Fruit fly (Drosophila melanogaster) whole organism, embryonic: ENCODE measurements around the gene pall.

Experiments
- ATbp ChIP-seq: fragments of 200-800 bp; sonication (Bioruptor generic); optimal IDR thresholded peaks from 2 replicates; lab custom pipeline; 2017; ENCODE audit warnings: missing biosample characterization, mild to moderate bottlenecking, missing genetic modification characterization, missing genetic modification reagents
- Bteb2 ChIP-seq: fragments of 200-800 bp; sonication (Bioruptor generic); optimal IDR thresholded peaks from 2 replicates; lab custom pipeline; 2016; ENCODE audit warnings: missing biosample characterization, missing genetic modification characterization
- CG10979 ChIP-seq: fragments of 200-800 bp; sonication (Bioruptor generic); optimal IDR thresholded peaks from 2 replicates; lab custom pipeline; 2018; ENCODE audit warnings: missing biosample characterization, mild to moderate bottlenecking, missing genetic modification characterization, moderate library complexity
- CG11093 ChIP-seq: fragments of 200-800 bp; sonication (Bioruptor generic); IDR thresholded peaks from 3 replicates; pipeline ENCODE4 v1.3.6; 2022; ENCODE audit warnings: missing biosample characterization, missing genetic modification characterization
- CG12744 ChIP-seq: fragments of 200-800 bp; sonication (Bioruptor generic); optimal IDR thresholded peaks from 2 replicates; lab custom pipeline; 2016; ENCODE audit warnings: missing biosample characterization, missing genetic modification characterization
- CG14050 ChIP-seq: fragments of 200-800 bp; sonication (Bioruptor generic); IDR thresholded peaks from 3 replicates; pipeline ENCODE4 v1.3.6; 2022; ENCODE audit warnings: missing biosample characterization, missing genetic modification characterization
- CG14710 ChIP-seq: fragments of 200-800 bp; sonication (Bioruptor generic); optimal IDR thresholded peaks from 3 replicates; lab custom pipeline; 2019; ENCODE audit warnings: missing biosample characterization, mild to moderate bottlenecking, missing genetic modification characterization, moderate library complexity
- CG14965 ChIP-seq: fragments of 200-800 bp; sonication (Bioruptor generic); optimal IDR thresholded peaks from 2 replicates; lab custom pipeline; 2016; ENCODE audit warnings: missing biosample characterization, missing genetic modification characterization, borderline replicate concordance
- CG17568 ChIP-seq: fragments of 200-800 bp; sonication (Bioruptor generic); optimal IDR thresholded peaks from 2 replicates; lab custom pipeline; 2018; ENCODE audit warnings: missing biosample characterization, mild to moderate bottlenecking, missing genetic modification characterization, moderate library complexity
- CG17612 ChIP-seq: fragments of 200-800 bp; sonication (Bioruptor generic); IDR thresholded peaks from 2 replicates; pipeline ENCODE4 v1.3.6; 2022; ENCODE audit warnings: missing biosample characterization, missing genetic modification characterization
- CG17802 ChIP-seq: fragments of 200-800 bp; sonication (Bioruptor generic); optimal IDR thresholded peaks from 2 replicates; lab custom pipeline; 2018; ENCODE audit warnings: missing biosample characterization, mild to moderate bottlenecking, missing genetic modification characterization, moderate library complexity
- CG17829 ChIP-seq: fragments of 200-800 bp; optimal IDR thresholded peaks from 2 replicates; lab custom pipeline; 2019; ENCODE audit warnings: missing biosample characterization, mild to moderate bottlenecking, missing genetic modification characterization, moderate library complexity
- CG30020 ChIP-seq: fragments of 200-800 bp; optimal IDR thresholded peaks from 2 replicates; lab custom pipeline; 2019; ENCODE audit warnings: missing biosample characterization, mild to moderate bottlenecking, missing genetic modification characterization, moderate library complexity
- CG3163 ChIP-seq: fragments of 200-800 bp; sonication (Bioruptor generic); optimal IDR thresholded peaks from 3 replicates; lab custom pipeline; 2016; ENCODE audit warnings: missing biosample characterization, missing genetic modification characterization
- CG6765 ChIP-seq: fragments of 200-800 bp; sonication (Bioruptor generic); optimal IDR thresholded peaks from 3 replicates; lab custom pipeline; 2017; ENCODE audit warnings: missing biosample characterization, mild to moderate bottlenecking, missing genetic modification characterization
- CG7839 ChIP-seq: fragments of 200-800 bp; sonication (Bioruptor generic); optimal IDR thresholded peaks from 3 replicates; lab custom pipeline; 2018; ENCODE audit warnings: missing biosample characterization, mild to moderate bottlenecking, missing genetic modification characterization, moderate library complexity
- Camta ChIP-seq: fragments of 200-800 bp; sonication (Bioruptor generic); optimal IDR thresholded peaks from 2 replicates; lab custom pipeline; 2016; ENCODE audit warnings: missing biosample characterization, missing genetic modification characterization
- Dbx ChIP-seq: fragments of 200-800 bp; sonication (Bioruptor generic); IDR thresholded peaks from 3 replicates; pipeline ENCODE4 v1.3.6; 2022; ENCODE audit warnings: missing biosample characterization, missing genetic modification characterization
- Dek ChIP-seq: fragments of 200-800 bp; sonication (Bioruptor generic); optimal IDR thresholded peaks from 3 replicates; lab custom pipeline; 2019; ENCODE audit warnings: missing biosample characterization, mild to moderate bottlenecking, missing genetic modification characterization, moderate library complexity
- Dip2 ChIP-seq: fragments of 200-800 bp; sonication (Bioruptor generic); IDR thresholded peaks from 2 replicates; pipeline ENCODE4 v1.3.6; 2022; ENCODE audit warnings: missing biosample characterization, missing genetic modification characterization
- Fer2 ChIP-seq: fragments of 200-800 bp; sonication (Bioruptor generic); optimal IDR thresholded peaks from 2 replicates; lab custom pipeline; 2018; ENCODE audit warnings: missing biosample characterization, mild to moderate bottlenecking, missing genetic modification characterization, moderate library complexity
- HmgD ChIP-seq: fragments of 200-800 bp; sonication (Bioruptor generic); optimal IDR thresholded peaks from 3 replicates; lab custom pipeline; 2016; ENCODE audit warnings: missing biosample characterization, missing genetic modification characterization
- Kr ChIP-seq: fragments of 200-800 bp; sonication (Bioruptor generic); optimal IDR thresholded peaks from 2 replicates; lab custom pipeline; 2017; ENCODE audit warnings: missing biosample characterization, mild to moderate bottlenecking, missing genetic modification characterization
- Neu2 ChIP-seq: fragments of 200-800 bp; sonication (Bioruptor generic); optimal IDR thresholded peaks from 3 replicates; lab custom pipeline; 2016; ENCODE audit warnings: missing biosample characterization, missing genetic modification characterization, borderline replicate concordance
- NfI ChIP-seq: fragments of 200-800 bp; sonication (Bioruptor generic); optimal IDR thresholded peaks from 3 replicates; lab custom pipeline; 2018; ENCODE audit warnings: missing biosample characterization, mild to moderate bottlenecking, missing genetic modification characterization, moderate library complexity
- Rfx ChIP-seq: fragments of 200-800 bp; sonication (Bioruptor generic); IDR thresholded peaks from 2 replicates; pipeline ENCODE4 v1.3.6; 2022; ENCODE audit warnings: missing biosample characterization, missing genetic modification characterization
- Ssrp ChIP-seq: fragments of 200-800 bp; sonication (Bioruptor generic); optimal IDR thresholded peaks from 2 replicates; lab custom pipeline; 2018; ENCODE audit warnings: missing biosample characterization, mild to moderate bottlenecking, missing genetic modification characterization, moderate library complexity
- abd-A ChIP-seq: fragments of 200-800 bp; sonication (Bioruptor generic); optimal IDR thresholded peaks from 3 replicates; lab custom pipeline; 2019; ENCODE audit warnings: missing biosample characterization, mild to moderate bottlenecking, missing genetic modification characterization, moderate library complexity
- cas ChIP-seq: fragments of 200-800 bp; sonication (Bioruptor generic); IDR thresholded peaks from 2 replicates; pipeline ENCODE4 v1.3.6; 2022; ENCODE audit warnings: missing biosample characterization, missing genetic modification characterization
- chn ChIP-seq: fragments of 200-800 bp; sonication (Bioruptor generic); optimal IDR thresholded peaks from 2 replicates; lab custom pipeline; 2016; ENCODE audit warnings: missing biosample characterization, missing genetic modification characterization
- dan ChIP-seq: fragments of 200-800 bp; sonication (Bioruptor generic); IDR thresholded peaks from 2 replicates; pipeline ENCODE4 v1.3.6; 2022; ENCODE audit warnings: missing biosample characterization, missing genetic modification characterization
- disco-r ChIP-seq: fragments of 200-800 bp; sonication (Bioruptor generic); optimal IDR thresholded peaks from 2 replicates; lab custom pipeline; 2016; ENCODE audit warnings: missing biosample characterization, missing genetic modification characterization
- esg ChIP-seq: fragments of 200-800 bp; sonication (Bioruptor generic); conservative IDR thresholded peaks from 2 replicates; pipeline ENCODE4 v1.3.6; 2022; ENCODE audit warnings: missing biosample characterization, missing genetic modification characterization
- eyg ChIP-seq: fragments of 200-800 bp; sonication (Bioruptor generic); optimal IDR thresholded peaks from 3 replicates; lab custom pipeline; 2016; ENCODE audit warnings: missing biosample characterization, missing genetic modification characterization
- fd3F ChIP-seq: fragments of 200-800 bp; sonication (Bioruptor generic); optimal IDR thresholded peaks from 2 replicates; lab custom pipeline; 2018; ENCODE audit warnings: missing biosample characterization, mild to moderate bottlenecking, missing genetic modification characterization, moderate library complexity
- gfzf ChIP-seq: fragments of 200-800 bp; sonication (Bioruptor generic); optimal IDR thresholded peaks from 2 replicates; lab custom pipeline; 2016; ENCODE audit warnings: missing biosample characterization, mild to moderate bottlenecking, missing genetic modification characterization, moderate library complexity
- ind ChIP-seq: fragments of 200-800 bp; sonication (Bioruptor generic); optimal IDR thresholded peaks from 3 replicates; lab custom pipeline; 2016; ENCODE audit warnings: missing biosample characterization, missing genetic modification characterization
- jing ChIP-seq: fragments of 200-800 bp; sonication (Bioruptor generic); optimal IDR thresholded peaks from 2 replicates; lab custom pipeline; 2018; ENCODE audit warnings: missing biosample characterization, mild to moderate bottlenecking, missing genetic modification characterization
- lbe ChIP-seq: fragments of 200-800 bp; sonication (Bioruptor generic); optimal IDR thresholded peaks from 2 replicates; lab custom pipeline; 2016; ENCODE audit warnings: missing biosample characterization, mild to moderate bottlenecking, missing genetic modification characterization
- lilli ChIP-seq: fragments of 200-800 bp; sonication (Bioruptor generic); optimal IDR thresholded peaks from 3 replicates; lab custom pipeline; 2016; ENCODE audit warnings: missing biosample characterization, missing genetic modification characterization
- p53 ChIP-seq: fragments of 200-800 bp; sonication (Bioruptor generic); optimal IDR thresholded peaks from 2 replicates; lab custom pipeline; 2016; ENCODE audit warnings: missing biosample characterization, missing genetic modification characterization
- peb ChIP-seq: fragments of 200-800 bp; sonication (Bioruptor generic); IDR thresholded peaks from 2 replicates; pipeline ENCODE4 v1.3.6; 2022; ENCODE audit warnings: missing biosample characterization, missing genetic modification characterization
- pho ChIP-seq: fragments of 200-800 bp; sonication (Bioruptor generic); optimal IDR thresholded peaks from 2 replicates; lab custom pipeline; 2016; ENCODE audit warnings: missing biosample characterization, missing genetic modification characterization
- pita ChIP-seq: fragments of 200-800 bp; sonication (Bioruptor generic); optimal IDR thresholded peaks from 2 replicates; lab custom pipeline; 2017; ENCODE audit warnings: missing biosample characterization, mild to moderate bottlenecking, missing genetic modification characterization
- shn ChIP-seq: fragments of 200-800 bp; sonication (Bioruptor generic); optimal IDR thresholded peaks from 3 replicates; lab custom pipeline; 2016; ENCODE audit warnings: missing biosample characterization, missing genetic modification characterization
- slou ChIP-seq: fragments of 200-800 bp; sonication (Bioruptor generic); optimal IDR thresholded peaks from 3 replicates; lab custom pipeline; 2016; ENCODE audit warnings: missing biosample characterization, missing genetic modification characterization
- sob ChIP-seq: fragments of 200-800 bp; sonication (Bioruptor generic); IDR thresholded peaks from 2 replicates; pipeline ENCODE4 v1.3.6; 2022; ENCODE audit warnings: missing biosample characterization, missing genetic modification characterization
- sqz ChIP-seq: fragments of 200-800 bp; sonication (Bioruptor generic); optimal IDR thresholded peaks from 3 replicates; lab custom pipeline; 2018; ENCODE audit warnings: missing biosample characterization, mild to moderate bottlenecking, missing genetic modification characterization
- tap ChIP-seq: fragments of 200-800 bp; optimal IDR thresholded peaks from 3 replicates; lab custom pipeline; 2019; ENCODE audit warnings: missing biosample characterization, mild to moderate bottlenecking, missing genetic modification characterization, moderate library complexity
- tio ChIP-seq: fragments of 200-800 bp; sonication (Bioruptor generic); optimal IDR thresholded peaks from 2 replicates; lab custom pipeline; 2017; ENCODE audit warnings: missing biosample characterization, missing genetic modification characterization, inconsistent platforms
- yki ChIP-seq: fragments of >200 bp; optimal IDR thresholded peaks from 3 replicates; lab custom pipeline; 2018

The pall gene

DNA sequence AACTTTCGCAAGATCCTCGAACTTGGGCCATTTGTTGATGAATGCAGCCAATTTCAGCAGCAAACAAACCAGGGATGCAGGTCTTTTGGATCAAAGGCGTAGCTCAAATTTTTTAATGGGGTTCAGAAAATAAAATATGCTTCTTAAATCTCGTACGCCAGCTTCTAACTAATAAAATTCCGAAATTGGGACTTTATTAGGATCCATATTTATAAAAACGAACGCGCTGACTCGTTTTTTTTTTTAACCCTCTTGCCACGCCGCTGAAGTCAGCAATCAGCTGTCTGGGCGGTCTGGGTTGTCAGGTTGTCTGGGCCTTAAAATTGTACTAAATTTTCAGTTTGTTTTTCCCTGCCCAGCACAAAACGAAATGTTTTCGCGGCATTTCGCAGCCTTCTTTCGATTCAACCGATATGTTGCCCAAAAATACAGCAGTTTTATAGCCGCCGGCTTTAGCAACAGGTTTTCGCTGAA lies 29.9 kb downstream of the pall start, which contains the start of gene CG3437 (continued):
- TF ChIP-seq chn (peak; percentile 99), ATbp (peak; percentile 98), HmgD (GFP tag; lab: Kevin White, UChicago) (peak; percentile 97), sqz (GFP tag; lab: Kevin White, UChicago) (peak; percentile 98), jing (GFP tag; lab: Kevin White, UChicago) (peak; percentile 97), tap (tag; lab: Kevin White, UChicago) (peak; percentile 94), NfI (GFP tag; lab: Kevin White, UChicago) (peak; percentile 99), ind (GFP tag; lab: Kevin White, UChicago) (peak; percentile 98), Dip2 (peak; percentile 79), shn (GFP tag; lab: Kevin White, UChicago) (peak; percentile 98), CG12744 (peak; percentile 98), lbe (GFP tag; lab: Kevin White, UChicago) (peak; percentile 97), abd-A (tag; lab: Kevin White, UChicago) (peak; percentile 87), dan (GFP tag; lab: Robert Waterston, UW) (peak; percentile 98), pita (GFP tag; lab: Kevin White, UChicago) (no peak), tio (GFP tag; lab: Kevin White, UChicago) (peak; percentile 98), slou (GFP tag; lab: Kevin White, UChicago) (peak; percentile 95), Neu2 (GFP tag; lab: Kevin White, UChicago) (peak; percentile 95), lilli (peak; percentile 99), cas (GFP tag; lab: Robert Waterston, UW) (peak; percentile 98), p53 (GFP tag; lab: Kevin White, UChicago) (peak; percentile 95), CG14710 (peak; percentile 98), CG11093 (GFP tag; lab: Robert Waterston, UW) (peak; percentile 99), eyg (GFP tag; lab: Kevin White, UChicago) (peak; percentile 98), Dbx (GFP tag; lab: Robert Waterston, UW) (peak; percentile 99), CG6765 (GFP tag; lab: Kevin White, UChicago) (peak; percentile 99), esg (peak; percentile 99), Dek (peak; percentile 98), gfzf (GFP tag; lab: Kevin White, UChicago) (peak; percentile 39), CG10979 (tag; lab: Kevin White, UChicago) (peak; percentile 99), CG7839 (tag; lab: Kevin White, UChicago) (peak; percentile 99), Camta (GFP tag; lab: Kevin White, UChicago) (peak; percentile 97), CG14965 (GFP tag; lab: Kevin White, UChicago) (peak; percentile 82), CG17802 (tag; lab: Kevin White, UChicago) (peak; percentile 93), CG17829 (tag; lab: Kevin White, UChicago) (peak; percentile 96), CG17568 (peak; percentile 98), yki (lab: Kevin White, UChicago) (no peak), CG17612 (GFP tag; lab: Robert Waterston, UW) (peak; percentile 98), Rfx (peak; percentile 100), Bteb2 (GFP tag; lab: Kevin White, UChicago) (peak; percentile 98), peb (peak; percentile 98), CG3163 (GFP tag; lab: Kevin White, UChicago) (peak; percentile 91), fd3F (GFP tag; lab: Kevin White, UChicago) (peak; percentile 98), Ssrp (peak; percentile 98), Fer2 (tag; lab: Kevin White, UChicago) (peak; percentile 98), sob (GFP tag; lab: Robert Waterston, UW) (peak; percentile 99), Kr (peak; percentile 71), pho (GFP tag; lab: Kevin White, UChicago) (peak; percentile 98), disco-r (GFP tag; lab: Kevin White, UChicago) (peak; percentile 97), CG30020 (tag; lab: Kevin White, UChicago) (peak; percentile 81), CG14050 (GFP tag; lab: Robert Waterston, UW) (peak; percentile 99)
